Worm (Caenorhabditis elegans): ENCODE data around the gene xol-1.

Gene xol-1

DNA sequence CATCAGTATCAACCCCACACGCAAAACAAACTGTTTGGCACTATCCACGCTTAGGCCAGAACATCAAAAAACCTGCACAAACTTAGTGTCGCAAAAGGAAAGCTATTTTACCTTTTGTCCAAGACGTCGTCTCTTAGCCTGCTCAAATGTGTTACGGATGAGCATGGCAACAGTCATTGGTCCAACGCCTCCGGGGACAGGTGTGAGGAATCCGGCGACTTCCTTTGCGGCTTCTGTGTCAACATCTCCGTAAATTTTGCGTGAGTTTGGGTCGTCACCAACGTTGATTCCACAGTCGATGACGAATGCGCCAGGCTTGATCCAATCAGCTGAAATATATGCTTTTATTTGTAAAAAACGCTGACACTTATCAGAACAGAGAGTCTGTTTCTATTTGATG lies 43.6 kb downstream of the xol-1 start:
- TF ChIP-seq ekl-4 (GFP tag; IDR thresholded peaks at IDR 0.05) (no peak), rcor-1 (GFP tag; IDR thresholded peaks at IDR 0.05) (no peak), zim-3 (tag; optimal IDR thresholded peaks at IDR 0.05) (no peak), ztf-28 (GFP tag; IDR thresholded peaks at IDR 0.05) (no peak), sdz-38 (tag; optimal IDR thresholded peaks at IDR 0.05) (no peak), F57C9.4 (tag; optimal IDR thresholded peaks at IDR 0.05) (no peak), T26A5.8 (tag; optimal IDR thresholded peaks at IDR 0.05) (no peak), repo-1 (tag; optimal IDR thresholded peaks at IDR 0.05) (no peak), ceh-58 (GFP tag; IDR thresholded peaks at IDR 0.05) (no peak), ets-4 (GFP tag; optimal IDR thresholded peaks at IDR 0.05) (no peak), hsf-1 (GFP tag; IDR thresholded peaks at IDR 0.05) (no peak), nhr-80 (tag; optimal IDR thresholded peaks at IDR 0.05) (no peak), ZK185.1 (tag; optimal IDR thresholded peaks at IDR 0.05; ENCODE audit: poor library complexity, severe bottlenecking) (no peak), F37B4.10 (GFP tag; IDR thresholded peaks at IDR 0.05) (no peak), lin-35 (GFP tag; optimal IDR thresholded peaks at IDR 0.05) (no peak), ztf-26 (tag; optimal IDR thresholded peaks at IDR 0.05) (no peak), him-1 (tag; optimal IDR thresholded peaks at IDR 0.05) (no peak), xnd-1 (tag; optimal IDR thresholded peaks at IDR 0.05) (no peak), hrde-1 (tag; optimal IDR thresholded peaks at IDR 0.05; ENCODE audit: borderline replicate concordance) (no peak), sptf-2 (GFP tag; optimal IDR thresholded peaks at IDR 0.05) (no peak)

DNA sequence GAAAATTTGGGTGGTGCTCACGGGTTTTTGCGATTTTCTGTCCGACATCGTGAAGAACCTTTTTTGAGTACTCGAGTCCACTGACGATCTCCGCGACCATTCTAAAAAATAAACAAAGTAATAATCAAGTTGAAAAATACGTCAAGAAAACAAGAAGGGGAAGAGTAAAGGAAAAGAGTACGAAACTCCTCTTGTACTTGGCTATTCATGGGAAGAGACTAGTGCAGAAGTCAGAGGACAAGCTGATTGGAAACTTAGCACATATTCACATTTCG lies 45.3 kb downstream of the xol-1 start, which contains the start of gene dao-3:
TSS of gene dao-3 (minus strand) at position 101 of the 275 bp plus-strand sequence.
- TF ChIP-seq F37B4.10 (GFP tag; IDR thresholded peaks at IDR 0.05): no peak
- no peak for TF ChIP-seq F57A8.1 (GFP tag; optimal IDR thresholded peaks at IDR 0.05)
- no peak for TF ChIP-seq aptf-3 (GFP tag; IDR thresholded peaks at IDR 0.05)
- no peak for TF ChIP-seq ceh-27 (GFP tag; optimal IDR thresholded peaks at IDR 0.05)
- no peak for TF ChIP-seq let-526 (GFP tag; IDR thresholded peaks at IDR 0.05)
- TF ChIP-seq madf-10 (tag; optimal IDR thresholded peaks at IDR 0.05): no peak
- no peak for TF ChIP-seq tbx-9 (tag; optimal IDR thresholded peaks at IDR 0.05; ENCODE audit: borderline replicate concordance)
- TF ChIP-seq snpc-4 (GFP tag; optimal IDR thresholded peaks at IDR 0.05): no peak
- TF ChIP-seq snpc-4 (tag; optimal IDR thresholded peaks at IDR 0.05): no peak
- TF ChIP-seq cebp-1 (GFP tag; IDR thresholded peaks at IDR 0.05): no peak
- no peak for TF ChIP-seq cebp-1 (tag; optimal IDR thresholded peaks at IDR 0.05)
- TF ChIP-seq F22D6.2 (tag; optimal IDR thresholded peaks at IDR 0.05): no peak
- TF ChIP-seq dpl-1 (GFP tag; optimal IDR thresholded peaks at IDR 0.05): no peak
- no peak for TF ChIP-seq ekl-4 (GFP tag; IDR thresholded peaks at IDR 0.05)

DNA sequence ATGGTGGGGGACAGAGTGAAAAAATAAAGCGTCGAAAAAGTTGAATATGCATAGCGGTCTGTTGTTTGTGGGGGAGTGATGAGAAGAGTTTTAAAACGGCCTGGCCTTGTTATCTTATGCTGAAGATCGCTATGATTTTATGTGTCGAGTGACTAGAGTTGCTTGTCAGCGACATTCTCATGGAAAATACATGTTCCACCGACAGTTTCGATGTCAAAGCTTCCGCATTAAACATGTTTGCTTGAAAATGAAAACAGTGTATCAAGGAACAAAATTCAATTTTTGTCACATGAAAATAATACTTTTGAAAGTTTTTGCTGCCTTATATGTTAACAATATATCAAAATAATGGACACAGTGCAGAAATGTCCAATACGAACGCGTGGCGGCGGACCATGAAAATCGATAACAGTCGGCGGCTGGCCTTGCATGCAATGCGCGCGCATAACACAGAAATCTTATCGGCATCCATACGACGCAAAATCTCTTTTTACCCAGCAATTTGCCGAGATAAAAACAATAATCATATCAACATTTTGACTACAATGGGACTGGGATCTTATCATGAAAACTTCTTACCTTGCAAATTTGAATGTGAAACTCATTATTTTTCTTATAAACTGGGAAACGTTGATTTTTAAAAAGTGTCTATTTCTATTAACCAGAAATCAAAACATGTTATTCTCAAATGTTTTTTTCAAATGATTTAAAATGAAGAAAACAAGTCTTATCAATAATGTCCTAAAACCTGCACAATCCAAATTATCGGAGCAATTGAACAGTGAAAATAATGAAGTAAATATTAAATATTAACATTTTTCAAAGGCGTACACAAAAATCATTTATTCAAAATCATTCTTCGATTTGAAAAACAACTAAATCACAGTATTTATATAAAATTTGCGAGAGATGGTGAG lies 45.9 kb downstream of the xol-1 start:
- no peak for TF ChIP-seq K12H6.12 (tag; optimal IDR thresholded peaks at IDR 0.05)
- TF ChIP-seq ztf-28 (GFP tag; IDR thresholded peaks at IDR 0.05): no peak
- TF ChIP-seq nfyb-1 (GFP tag; IDR thresholded peaks at IDR 0.05): 0 out of 2 replicates have a peak, but pooled peaks have one; percentile 17
- TF ChIP-seq sptf-2 (GFP tag; optimal IDR thresholded peaks at IDR 0.05): no peak
- TF ChIP-seq atf-7 (tag; optimal IDR thresholded peaks at IDR 0.05): peak; percentile 13
- TF ChIP-seq B0336.3 (GFP tag; IDR thresholded peaks at IDR 0.05): peak; percentile 64; the same call in 1 of the 2 replicates
- 0 out of 2 replicates have a peak, but pooled peaks have one; percentile 10 for TF ChIP-seq mcd-1 (GFP tag; IDR thresholded peaks at IDR 0.05)
- TF ChIP-seq let-526 (GFP tag; IDR thresholded peaks at IDR 0.05): 0 out of 2 replicates have a peak, but pooled peaks have one; percentile 18
- peak; percentile 39; the same call in 1 of the 2 replicates for TF ChIP-seq ekl-4 (GFP tag; IDR thresholded peaks at IDR 0.05)
- peak; percentile 54 for TF ChIP-seq repo-1 (tag; optimal IDR thresholded peaks at IDR 0.05)
- TF ChIP-seq K11D2.4 (GFP tag; IDR thresholded peaks at IDR 0.05): peak; percentile 29; the same call in 1 of the 2 replicates
- TF ChIP-seq chd-7 (tag; optimal IDR thresholded peaks at IDR 0.05): peak; percentile 9
- peak; percentile 66; the same call in 1 of the 2 replicates for TF ChIP-seq Y53G8AR.9 (GFP tag; conservative IDR thresholded peaks at IDR 0.05)
- 0 out of 2 replicates have a peak, but pooled peaks have one; percentile 10 for TF ChIP-seq hmg-20 (GFP tag; IDR thresholded peaks at IDR 0.05)
- TF ChIP-seq ztf-18 (tag; optimal IDR thresholded peaks at IDR 0.05): no peak
- no peak for TF ChIP-seq aptf-3 (GFP tag; IDR thresholded peaks at IDR 0.05)
- TF ChIP-seq nhr-27 (tag; optimal IDR thresholded peaks at IDR 0.05): no peak
- TF ChIP-seq ceh-40 (GFP tag; IDR thresholded peaks at IDR 0.05): 0 out of 2 replicates have a peak, but pooled peaks have one; percentile 9

All from whole organism, young adult.